Fruit fly (Drosophila melanogaster): ENCODE data around the gene CG18178.

Gene CG18178

dm6 chr3L:9762036-9762597 is 43.2 kb upstream of the CG18178 start (continued):
- no peak for TF ChIP-seq nerfin-1 (tag; optimal IDR thresholded peaks at IDR 0.05)
- no peak for TF ChIP-seq ken (GFP tag; IDR thresholded peaks at IDR 0.05)
- no peak for TF ChIP-seq cas (GFP tag; IDR thresholded peaks at IDR 0.05)
- TF ChIP-seq CG12769 (tag; optimal IDR thresholded peaks at IDR 0.05): no peak
- TF ChIP-seq CG14050 (GFP tag; IDR thresholded peaks at IDR 0.05): no peak
- TF ChIP-seq CG17612 (GFP tag; IDR thresholded peaks at IDR 0.05): no peak
- TF ChIP-seq bsh (GFP tag; optimal IDR thresholded peaks at IDR 0.05): peak in 1 of 2 experiments; percentile 5
- no peak for TF ChIP-seq esg (GFP tag; conservative IDR thresholded peaks at IDR 0.05)
- no peak for TF ChIP-seq Dip2 (GFP tag; IDR thresholded peaks at IDR 0.05)
- no peak for TF ChIP-seq CG18476 (GFP tag; optimal IDR thresholded peaks at IDR 0.05)
- TF ChIP-seq Adf1 (GFP tag; IDR thresholded peaks at IDR 0.05): peak; percentile 55; the same call in 1 of the 2 replicates
- no peak for TF ChIP-seq Neu2 (GFP tag; optimal IDR thresholded peaks at IDR 0.05; ENCODE audit: borderline replicate concordance)
- no peak for TF ChIP-seq CG16813 (GFP tag; IDR thresholded peaks at IDR 0.05; ENCODE audit: partially characterized antibody)
- peak; percentile 80 for TF ChIP-seq lab (GFP tag; optimal IDR thresholded peaks at IDR 0.05)
- TF ChIP-seq CG12299 (tag; optimal IDR thresholded peaks at IDR 0.05): no peak
- no peak for TF ChIP-seq TFAM (GFP tag; optimal IDR thresholded peaks at IDR 0.05)
- TF ChIP-seq CG10321 (GFP tag; IDR thresholded peaks at IDR 0.05): no peak
- TF ChIP-seq oc (tag; optimal IDR thresholded peaks at IDR 0.05): no peak
- TF ChIP-seq rib (GFP tag; IDR thresholded peaks at IDR 0.05): no peak
- TF ChIP-seq Hr39 (optimal IDR thresholded peaks at IDR 0.05): no peak
- no peak for TF ChIP-seq CG30020 (tag; optimal IDR thresholded peaks at IDR 0.05)
- TF ChIP-seq CG5180 (GFP tag; optimal IDR thresholded peaks at IDR 0.05): no peak
- TF ChIP-seq corto (GFP tag; optimal IDR thresholded peaks at IDR 0.05): no peak
- TF ChIP-seq zfh2 (GFP tag; optimal IDR thresholded peaks at IDR 0.05): no peak
- peak; percentile 82 for TF ChIP-seq scrt (GFP tag; optimal IDR thresholded peaks at IDR 0.05)
- TF ChIP-seq CG2889 (GFP tag; IDR thresholded peaks at IDR 0.05): no peak
- no peak for TF ChIP-seq CG13296 (GFP tag; optimal IDR thresholded peaks at IDR 0.05)
- TF ChIP-seq CG18599 (GFP tag; optimal IDR thresholded peaks at IDR 0.05): no peak
- TF ChIP-seq phol (tag; optimal IDR thresholded peaks at IDR 0.05): no peak
- no peak for TF ChIP-seq CG10366 (GFP tag; IDR thresholded peaks at IDR 0.05)
- no peak for TF ChIP-seq CG12236 (GFP tag; optimal IDR thresholded peaks at IDR 0.05)
- no peak for TF ChIP-seq CG31224 (GFP tag; IDR thresholded peaks at IDR 0.05)
- no peak for TF ChIP-seq CG10147 (GFP tag; optimal IDR thresholded peaks at IDR 0.05)
- TF ChIP-seq prd (optimal IDR thresholded peaks at IDR 0.05): no peak
- TF ChIP-seq prd (GFP tag; IDR thresholded peaks at IDR 0.05): no peak
- TF ChIP-seq tx (GFP tag; optimal IDR thresholded peaks at IDR 0.05): no peak
- TF ChIP-seq CG13624 (GFP tag; optimal IDR thresholded peaks at IDR 0.05): peak; percentile 40
- TF ChIP-seq CG14014 (GFP tag; IDR thresholded peaks at IDR 0.05): no peak
- TF ChIP-seq CG17186 (GFP tag; optimal IDR thresholded peaks at IDR 0.05): no peak
- TF ChIP-seq B-H1 (GFP tag; IDR thresholded peaks at IDR 0.05): no peak
- TF ChIP-seq CG18764 (GFP tag; optimal IDR thresholded peaks at IDR 0.05): no peak
- TF ChIP-seq stwl (tag; optimal IDR thresholded peaks at IDR 0.05): no peak
- TF ChIP-seq Hand (GFP tag; optimal IDR thresholded peaks at IDR 0.05): no peak
- TF ChIP-seq Hsf (GFP tag; optimal IDR thresholded peaks at IDR 0.05): no peak
- no peak for TF ChIP-seq dmrt99B (tag; optimal IDR thresholded peaks at IDR 0.05)
- TF ChIP-seq Trl (optimal IDR thresholded peaks at IDR 0.05): no peak
- TF ChIP-seq Trl (GFP tag; optimal IDR thresholded peaks at IDR 0.05): no peak
- TF ChIP-seq CG6854 (GFP tag; optimal IDR thresholded peaks at IDR 0.05): no peak
- TF ChIP-seq HLHmδ (GFP tag; optimal IDR thresholded peaks at IDR 0.05): no peak
- TF ChIP-seq usp (GFP tag; optimal IDR thresholded peaks at IDR 0.05): no peak
- TF ChIP-seq amos (GFP tag; IDR thresholded peaks at IDR 0.05; ENCODE audit: partially characterized antibody): no peak; the same call in 1 of the 2 replicates
- TF ChIP-seq unpg (GFP tag; optimal IDR thresholded peaks at IDR 0.05): peak; percentile 6

Measured in whole organism, embryonic.